Worm (Caenorhabditis elegans) whole organism, young adult: ENCODE measurements around the gene dis-3.

Experiments used
- ekl-4 ChIP-seq: fragments of 200-800 bp; sonication (Bioruptor generic); IDR thresholded peaks from 2 replicates; pipeline ENCODE4 v1.3.6; 2022; ENCODE audit warnings: missing genetic modification reagents, missing genetic modification characterization, missing compliant biosample characterization
- unc-62 ChIP-seq: fragments of 150-350 bp; optimal IDR thresholded peaks from 2 replicates; lab custom pipeline; 2014; ENCODE audit warnings: missing biosample characterization, missing genetic modification reagents, missing genetic modification characterization

- TF ChIP-seq unc-62 (GFP tag; lab: Kevin White, UChicago) = no peak
- no peak for TF ChIP-seq ekl-4
These were observed 19.0 kb upstream of the dis-3 start for ce11 chrIV:10078003-10078402.
